Fruit fly (Drosophila melanogaster): ENCODE results near the gene Herp.
A peak's percentile ranks its signal among the peaks of the same experiment; 100 is the strongest.

Herp gene

dm6 chr2L:7782788-7783401 is 17.0 kb downstream of the Herp start, which contains the start of gene Brd7-9 (continued):
- peak; percentile 24; the same call in 1 of the 2 replicates for TF ChIP-seq CG7372 (GFP tag; IDR thresholded peaks at IDR 0.05)
- TF ChIP-seq CG7839 (tag; optimal IDR thresholded peaks at IDR 0.05): peak; percentile 78
- TF ChIP-seq Lpt (GFP tag; optimal IDR thresholded peaks at IDR 0.05): no peak
- TF ChIP-seq tin (GFP tag; optimal IDR thresholded peaks at IDR 0.05): peak; percentile 73
- TF ChIP-seq yki (optimal IDR thresholded peaks at IDR 0.05): no peak
- TF ChIP-seq HLH4C (GFP tag; IDR thresholded peaks at IDR 0.05; ENCODE audit: partially characterized antibody): no peak; the same call in 2 of the 3 replicates
- TF ChIP-seq Usf (GFP tag; optimal IDR thresholded peaks at IDR 0.05): peak; percentile 15
- peak; percentile 39; the same call in 1 of the 2 replicates for TF ChIP-seq Adf1 (GFP tag; IDR thresholded peaks at IDR 0.05)
- peak; percentile 73 for TF ChIP-seq CG9932 (GFP tag; IDR thresholded peaks at IDR 0.05)
- TF ChIP-seq grn (GFP tag; optimal IDR thresholded peaks at IDR 0.05): no peak
- peak; percentile 63 for TF ChIP-seq odd (GFP tag; optimal IDR thresholded peaks at IDR 0.05)
- no peak for TF ChIP-seq zfh2 (GFP tag; optimal IDR thresholded peaks at IDR 0.05)
- no peak for TF ChIP-seq CG9876 (GFP tag; optimal IDR thresholded peaks at IDR 0.05)
- peak; percentile 84 for TF ChIP-seq Dref (GFP tag; IDR thresholded peaks at IDR 0.05)
- TF ChIP-seq CG11723 (GFP tag; optimal IDR thresholded peaks at IDR 0.05): peak; percentile 63
- TF ChIP-seq CG13775 (GFP tag; optimal IDR thresholded peaks at IDR 0.05): peak; percentile 70
- TF ChIP-seq jigr1 (GFP tag; IDR thresholded peaks at IDR 0.05): no peak
- TF ChIP-seq salm (tag; optimal IDR thresholded peaks at IDR 0.05): peak; percentile 29
- peak; percentile 91 for TF ChIP-seq CG32532 (GFP tag; IDR thresholded peaks at IDR 0.05)
- TF ChIP-seq CG11695 (GFP tag; IDR thresholded peaks at IDR 0.05): peak; percentile 90
- TF ChIP-seq cg (GFP tag; optimal IDR thresholded peaks at IDR 0.05): no peak
- TF ChIP-seq CG15479 (GFP tag; optimal IDR thresholded peaks at IDR 0.05): no peak
- peak; percentile 55 for TF ChIP-seq Hand (GFP tag; optimal IDR thresholded peaks at IDR 0.05)
- peak; percentile 57 for TF ChIP-seq CG15514 (GFP tag; optimal IDR thresholded peaks at IDR 0.05)
- peak; percentile 39 for TF ChIP-seq CG9609 (GFP tag; optimal IDR thresholded peaks at IDR 0.05)
- TF ChIP-seq CG9727 (GFP tag; optimal IDR thresholded peaks at IDR 0.05): peak; percentile 79
- peak; percentile 70 for TF ChIP-seq bab2 (GFP tag; optimal IDR thresholded peaks at IDR 0.05)
- no peak for TF ChIP-seq CG4282 (GFP tag; optimal IDR thresholded peaks at IDR 0.05)
- TF ChIP-seq CG31365 (tag; optimal IDR thresholded peaks at IDR 0.05): peak; percentile 48
- no peak for TF ChIP-seq aop (GFP tag; IDR thresholded peaks at IDR 0.05)
- TF ChIP-seq CG15073 (GFP tag; optimal IDR thresholded peaks at IDR 0.05): no peak
- TF ChIP-seq CG2129 (GFP tag; IDR thresholded peaks at IDR 0.05; ENCODE audit: partially characterized antibody): no peak
- TF ChIP-seq ara (GFP tag; IDR thresholded peaks at IDR 0.05): peak; percentile 72; the same call in 1 of the 2 replicates
- TF ChIP-seq CG12659 (GFP tag; optimal IDR thresholded peaks at IDR 0.05): peak; percentile 62
- peak; percentile 35 for TF ChIP-seq Mes4 (GFP tag; optimal IDR thresholded peaks at IDR 0.05)
- TF ChIP-seq unpg (GFP tag; optimal IDR thresholded peaks at IDR 0.05): peak; percentile 81
- TF ChIP-seq CG15601 (tag; optimal IDR thresholded peaks at IDR 0.05): peak; percentile 37
- peak; percentile 73 for TF ChIP-seq Oli (tag; optimal IDR thresholded peaks at IDR 0.05)
- TF ChIP-seq Dfd (GFP tag; optimal IDR thresholded peaks at IDR 0.05): no peak
- TF ChIP-seq H15 (GFP tag; IDR thresholded peaks at IDR 0.05): peak; percentile 58; the same call in 2 of the 3 replicates
- TF ChIP-seq Poxn (GFP tag; IDR thresholded peaks at IDR 0.05): 0 out of 2 replicates have a peak, but pooled peaks have one; percentile 14
- peak; percentile 11 for TF ChIP-seq Hmx (GFP tag; optimal IDR thresholded peaks at IDR 0.05)
- no peak for TF ChIP-seq CG10543 (GFP tag; optimal IDR thresholded peaks at IDR 0.05)
- no peak for TF ChIP-seq CG7745 (tag; optimal IDR thresholded peaks at IDR 0.05)
- TF ChIP-seq CG4730 (GFP tag; IDR thresholded peaks at IDR 0.05): peak; percentile 60
- TF ChIP-seq dmrt99B (tag; optimal IDR thresholded peaks at IDR 0.05): peak; percentile 79
- TF ChIP-seq CG4707 (GFP tag; optimal IDR thresholded peaks at IDR 0.05): peak; percentile 48
- peak; percentile 67; the same call in 1 of the 3 replicates for TF ChIP-seq CG2889 (GFP tag; IDR thresholded peaks at IDR 0.05)
- TF ChIP-seq CG3726 (GFP tag; IDR thresholded peaks at IDR 0.05): peak; percentile 72; the same call in 1 of the 3 replicates
- peak; percentile 55 for TF ChIP-seq pho (GFP tag; optimal IDR thresholded peaks at IDR 0.05)
